Worm (Caenorhabditis elegans) whole organism, L4 larva: ENCODE data around the gene cpna-3.

Source experiments
- F37D6.2 ChIP-seq: sonication (generic microtip); optimal IDR thresholded peaks from 2 replicates; lab custom pipeline; 2016; ENCODE audit warnings: mild to moderate bottlenecking, missing genetic modification characterization, missing compliant biosample characterization
- F49E8.2 ChIP-seq: sonication (generic microtip); optimal IDR thresholded peaks from 2 replicates; lab custom pipeline; 2016; ENCODE audit warnings: missing compliant biosample characterization, mild to moderate bottlenecking, missing genetic modification characterization, borderline replicate concordance
- R02D3.7 ChIP-seq: fragments of 150-350 bp; sonication (generic microtip); optimal IDR thresholded peaks from 3 replicates; lab custom pipeline; 2014; ENCODE audit warnings: missing biosample characterization, missing genetic modification characterization
- Y105C5A.15 ChIP-seq: fragments of 200-800 bp; sonication (Bioruptor generic); IDR thresholded peaks from 2 replicates; pipeline ENCODE4 v1.3.6; 2022; ENCODE audit warnings: missing genetic modification characterization, missing compliant biosample characterization
- Y48G9A.11 ChIP-seq: fragments of 200-800 bp; sonication (Bioruptor generic); IDR thresholded peaks from 2 replicates; pipeline ENCODE4 v1.3.6; 2022; ENCODE audit warnings: missing genetic modification reagents, missing genetic modification characterization, missing compliant biosample characterization
- Y5F2A.4 ChIP-seq: fragments of 200-800 bp; sonication (Bioruptor generic); optimal IDR thresholded peaks from 2 replicates; lab custom pipeline; 2018; ENCODE audit warnings: mild to moderate bottlenecking, missing genetic modification characterization, missing compliant biosample characterization
- ZK546.5 ChIP-seq, 2 experiments: sonication (generic microtip); optimal IDR thresholded peaks; 2 replicates each; lab custom pipeline; 2017; ENCODE audit warnings: missing biosample characterization in 2 of 2, missing genetic modification characterization in 2 of 2
- aha-1 ChIP-seq: fragments of 150-350 bp; peaks from one replicate; lab custom pipeline; 2014; ENCODE audit warnings: missing biosample characterization, missing genetic modification characterization
- ceh-32 ChIP-seq: sonication (generic microtip); optimal IDR thresholded peaks from 2 replicates; lab custom pipeline; 2016; ENCODE audit warnings: mild to moderate bottlenecking, missing genetic modification characterization, missing compliant biosample characterization; ENCODE audit not compliant: poor library complexity
- ceh-44 ChIP-seq: fragments of 200-800 bp; sonication (Bioruptor generic); IDR thresholded peaks from 2 replicates; pipeline ENCODE4 v1.3.6; 2022; ENCODE audit warnings: missing genetic modification reagents, missing genetic modification characterization, missing compliant biosample characterization
- ceh-62 ChIP-seq: sonication (generic microtip); optimal IDR thresholded peaks from 2 replicates; lab custom pipeline; 2017; ENCODE audit warnings: missing biosample characterization, missing genetic modification characterization
- cey-2 ChIP-seq: sonication (generic microtip); optimal IDR thresholded peaks from 3 replicates; lab custom pipeline; 2017; ENCODE audit warnings: missing genetic modification characterization, mild to moderate bottlenecking, missing compliant biosample characterization, antibody characterized with exemption, borderline replicate concordance; ENCODE audit not compliant: insufficient read depth
- daf-12 ChIP-seq: fragments of 150-350 bp; optimal IDR thresholded peaks from 2 replicates; lab custom pipeline; 2014; ENCODE audit warnings: missing biosample characterization, missing genetic modification reagents, missing genetic modification characterization
- daf-16 ChIP-seq, 3 experiments: sonication (generic microtip); optimal IDR thresholded peaks; 2 replicates each; lab custom pipeline; 2016 to 2017; ENCODE audit warnings: missing genetic modification characterization in 3 of 3, missing genetic modification reagents in 3 of 3, mild to moderate bottlenecking in 2 of 3, missing compliant biosample characterization in 2 of 3, missing biosample characterization in 1 of 3, moderate library complexity in 1 of 3
- daf-19 ChIP-seq: fragments of 200-800 bp; sonication (Bioruptor generic); conservative IDR thresholded peaks from 2 replicates; pipeline ENCODE4 v1.3.6; 2022; ENCODE audit warnings: missing genetic modification characterization, missing compliant biosample characterization
- duxl-1 ChIP-seq: sonication (generic microtip); optimal IDR thresholded peaks from 2 replicates; lab custom pipeline; 2016; ENCODE audit warnings: mild to moderate bottlenecking, missing genetic modification characterization, moderate library complexity, missing compliant biosample characterization; ENCODE audit not compliant: poor library complexity
- fkh-10 ChIP-seq: fragments of 150-350 bp; optimal IDR thresholded peaks from 2 replicates; lab custom pipeline; 2014; ENCODE audit warnings: missing biosample characterization, missing genetic modification reagents, missing genetic modification characterization
- gei-8 ChIP-seq: fragments of 200-800 bp; sonication (Bioruptor generic); optimal IDR thresholded peaks from 2 replicates; lab custom pipeline; 2018; ENCODE audit warnings: mild to moderate bottlenecking, missing genetic modification characterization, missing compliant biosample characterization
- hif-1 ChIP-seq, 2 experiments: sonication (generic microtip); optimal IDR thresholded peaks; 2 replicates each; lab custom pipeline; 2016 to 2017; ENCODE audit warnings: missing compliant biosample characterization in 2 of 2, missing genetic modification characterization in 2 of 2, missing genetic modification reagents in 2 of 2, missing genotype in 2 of 2, mild to moderate bottlenecking in 1 of 2
- hlh-11 ChIP-seq: fragments of 200-800 bp; sonication (Bioruptor generic); optimal IDR thresholded peaks from 2 replicates; lab custom pipeline; 2018; ENCODE audit warnings: mild to moderate bottlenecking, missing genetic modification characterization, missing compliant biosample characterization
- hlh-30 ChIP-seq: sonication (generic microtip); optimal IDR thresholded peaks from 2 replicates; lab custom pipeline; 2017; ENCODE audit warnings: antibody characterized with exemption, mild to moderate bottlenecking, missing genetic modification characterization, missing compliant biosample characterization; ENCODE audit not compliant: insufficient read depth
- hmg-1.1 ChIP-seq: fragments of 200-800 bp; sonication (Bioruptor generic); IDR thresholded peaks from 2 replicates; pipeline ENCODE4 v1.3.6; 2022; ENCODE audit warnings: missing genetic modification reagents, missing genetic modification characterization, missing compliant biosample characterization
- lin-1 ChIP-seq: fragments of 200-800 bp; sonication (Bioruptor generic); IDR thresholded peaks from 2 replicates; pipeline ENCODE4 v1.3.6; 2022; ENCODE audit warnings: missing genetic modification reagents, missing genetic modification characterization, missing compliant biosample characterization
- lin-13 ChIP-seq: fragments of 150-350 bp; optimal IDR thresholded peaks from 2 replicates; lab custom pipeline; 2014; ENCODE audit warnings: missing biosample characterization, missing genetic modification reagents, missing genetic modification characterization
- lin-15B ChIP-seq: fragments of 150-350 bp; sonication (generic microtip); optimal IDR thresholded peaks from 3 replicates; lab custom pipeline; 2014; ENCODE audit warnings: missing biosample characterization, missing genetic modification characterization
- lin-29 ChIP-seq: fragments of 200-800 bp; sonication (Bioruptor generic); IDR thresholded peaks from 2 replicates; pipeline ENCODE4 v1.3.6; 2022; ENCODE audit warnings: missing genetic modification reagents, missing genetic modification characterization, missing compliant biosample characterization
- lsy-2 ChIP-seq, 2 experiments: fragments of 150-350 bp in 1 of 2; sonication (generic microtip) in 1 of 2; optimal IDR thresholded peaks; 2 replicates each; lab custom pipeline; 2014 to 2017; ENCODE audit warnings: missing biosample characterization in 2 of 2, missing genetic modification characterization in 2 of 2
- mdl-1 ChIP-seq, 2 experiments: fragments of 150-350 bp in 1 of 2; sonication (generic microtip) in 1 of 2; optimal IDR thresholded peaks; 2 replicates each; lab custom pipeline; 2014 to 2017; ENCODE audit warnings: missing biosample characterization in 2 of 2, missing genetic modification characterization in 2 of 2
- mep-1 ChIP-seq: fragments of 150-350 bp; sonication (generic microtip); optimal IDR thresholded peaks from 3 replicates; lab custom pipeline; 2014; ENCODE audit warnings: missing biosample characterization, missing genetic modification characterization
- mxl-3 ChIP-seq: fragments of 200-800 bp; sonication (Bioruptor generic); optimal IDR thresholded peaks from 2 replicates; lab custom pipeline; 2018; ENCODE audit warnings: mild to moderate bottlenecking, missing genetic modification characterization, missing compliant biosample characterization
- nhr-102 ChIP-seq: sonication (generic microtip); optimal IDR thresholded peaks from 2 replicates; lab custom pipeline; 2016; ENCODE audit warnings: mild to moderate bottlenecking, missing genetic modification characterization, moderate library complexity, missing compliant biosample characterization
- nhr-111 ChIP-seq: fragments of 200-800 bp; sonication (Bioruptor generic); optimal IDR thresholded peaks from 2 replicates; lab custom pipeline; 2018; ENCODE audit warnings: mild to moderate bottlenecking, missing genetic modification characterization, missing compliant biosample characterization
- nhr-25 ChIP-seq: sonication (generic microtip); optimal IDR thresholded peaks from 2 replicates; lab custom pipeline; 2017; ENCODE audit warnings: missing genetic modification characterization, mild to moderate bottlenecking, missing compliant biosample characterization, antibody characterized with exemption, moderate library complexity, borderline replicate concordance; ENCODE audit not compliant: insufficient read depth
- nhr-28 ChIP-seq: fragments of 150-350 bp; optimal IDR thresholded peaks from 2 replicates; lab custom pipeline; 2014; ENCODE audit warnings: missing biosample characterization, missing genetic modification characterization
- nhr-41 ChIP-seq: fragments of 200-800 bp; sonication (Bioruptor generic); IDR thresholded peaks from 2 replicates; pipeline ENCODE4 v1.3.6; 2022; ENCODE audit warnings: missing genetic modification reagents, missing genetic modification characterization, missing compliant biosample characterization
- nhr-77 ChIP-seq: fragments of 150-350 bp; optimal IDR thresholded peaks from 2 replicates; lab custom pipeline; 2014; ENCODE audit warnings: missing biosample characterization, missing genetic modification characterization
- pqm-1 ChIP-seq: sonication (generic microtip); optimal IDR thresholded peaks from 2 replicates; lab custom pipeline; 2017; ENCODE audit warnings: missing biosample characterization, missing genetic modification characterization
- skn-1 ChIP-seq: fragments of 150-350 bp; optimal IDR thresholded peaks from 2 replicates; lab custom pipeline; 2014; ENCODE audit warnings: missing biosample characterization, missing genetic modification characterization
- snpc-1.2 ChIP-seq: fragments of 200-800 bp; sonication (Bioruptor generic); IDR thresholded peaks from 2 replicates; pipeline ENCODE4 v1.3.6; 2022; ENCODE audit warnings: missing genetic modification reagents, missing genetic modification characterization, missing compliant biosample characterization
- unc-130 ChIP-seq: sonication (generic microtip); optimal IDR thresholded peaks from 2 replicates; lab custom pipeline; 2016; ENCODE audit warnings: missing genetic modification reagents, missing genetic modification characterization, missing compliant biosample characterization
- zag-1 ChIP-seq: fragments of 150-350 bp; optimal IDR thresholded peaks from 2 replicates; lab custom pipeline; 2014; ENCODE audit warnings: missing biosample characterization, missing genetic modification characterization
- zfp-2 ChIP-seq: sonication (generic microtip); optimal IDR thresholded peaks from 2 replicates; lab custom pipeline; 2016; ENCODE audit warnings: mild to moderate bottlenecking, missing genetic modification characterization, missing compliant biosample characterization
- ztf-11 ChIP-seq: fragments of 150-350 bp; optimal IDR thresholded peaks from 2 replicates; lab custom pipeline; 2014; ENCODE audit warnings: missing biosample characterization, missing genetic modification characterization
- ztf-7 ChIP-seq: fragments of 150-350 bp; optimal IDR thresholded peaks from 2 replicates; lab custom pipeline; 2014; ENCODE audit warnings: missing biosample characterization, missing genetic modification characterization

cpna-3 gene

ce11 chrIV:9118792-9119191, 22.1 kb downstream of the cpna-3 start, which contains the start of gene nrfl-1:
TSS of gene nrfl-1 (plus strand) at chrIV:9119092.
- TF ChIP-seq Y105C5A.15 (GFP tag; lab: Robert Waterston, UW) (no peak), mxl-3 (no peak), daf-19 (GFP tag; lab: Robert Waterston, UW) (no peak), ceh-32 (tag; lab: Kevin White, UChicago) (no peak)
- TF ChIP-seq, all 104 proteins: peak for 0

DNA sequence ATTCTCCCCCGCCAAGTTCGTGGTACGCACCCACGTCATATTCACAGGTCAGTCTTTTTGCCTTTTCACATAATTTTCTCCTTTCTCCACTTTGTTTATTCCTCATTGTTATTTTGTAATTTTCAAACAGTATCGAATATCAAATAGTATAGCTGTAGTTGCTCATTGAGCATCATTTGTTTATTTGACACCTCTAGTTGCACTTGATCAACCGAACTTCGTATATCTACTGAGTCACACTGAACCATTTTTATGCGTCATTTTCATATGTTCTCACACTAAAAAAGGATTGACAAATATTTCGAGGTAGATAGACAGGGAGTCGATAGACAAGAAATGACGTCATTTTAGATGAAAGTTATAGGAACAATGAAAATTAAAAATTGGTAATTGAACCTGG, 23.6 kb downstream of the cpna-3 start:
- TF ChIP-seq lin-13: no peak
- peak; percentile 91 for TF ChIP-seq aha-1 (tag; lab: Kevin White, UChicago)

DNA sequence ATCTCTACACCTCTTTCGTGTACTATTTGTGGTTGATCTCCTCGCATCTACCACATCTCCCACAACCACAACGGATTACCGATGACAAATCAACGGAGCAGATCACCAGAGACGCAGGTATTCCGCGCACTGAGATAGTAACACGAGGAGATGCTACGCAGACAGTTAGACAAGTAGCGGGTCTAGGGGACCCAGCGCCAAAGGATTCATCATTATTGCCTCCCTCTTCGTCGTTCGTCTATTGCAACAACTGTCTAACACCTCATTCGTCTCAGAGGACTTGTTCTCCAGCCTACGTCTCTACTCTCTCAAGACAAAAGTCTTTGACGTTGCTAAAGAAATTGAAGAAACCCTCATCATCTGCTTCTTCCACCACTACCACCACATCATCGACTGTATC, 24.9 kb downstream of the cpna-3 start:
- TF ChIP-seq lsy-2 (tag; optimal IDR thresholded peaks at IDR 0.05; lab: Kevin White, UChicago): no peak
- peak; percentile 67 for TF ChIP-seq mxl-3
- no peak for TF ChIP-seq nhr-111
- TF ChIP-seq hmg-1.1: 0 out of 2 replicates have a peak, but pooled peaks have one; percentile 41
- TF ChIP-seq F49E8.2 (tag; lab: Kevin White, UChicago): no peak
- TF ChIP-seq mep-1: peak; percentile 58
- TF ChIP-seq zag-1 (tag; lab: Kevin White, UChicago): no peak
- TF ChIP-seq hlh-11 (tag; lab: Kevin White, UChicago): peak; percentile 56
- no peak for TF ChIP-seq unc-130
- TF ChIP-seq hlh-30 (tag; lab: Kevin White, UChicago): peak; percentile 72
- TF ChIP-seq mdl-1 (tag; optimal IDR thresholded peaks at IDR 0.05; lab: Kevin White, UChicago): peak; percentile 62 to 84
- TF ChIP-seq fkh-10 (GFP tag; lab: Kevin White, UChicago): no peak
- no peak for TF ChIP-seq lin-15B (tag; lab: Kevin White, UChicago)
- peak; percentile 81 for TF ChIP-seq aha-1 (tag; lab: Kevin White, UChicago)
- TF ChIP-seq nhr-28: peak; percentile 74
- no peak for TF ChIP-seq skn-1 (tag; lab: Kevin White, UChicago)
- no peak for TF ChIP-seq gei-8 (GFP tag; lab: Kevin White, UChicago)
- no peak for TF ChIP-seq Y48G9A.11
- peak; percentile 51 for TF ChIP-seq nhr-25 (tag; lab: Kevin White, UChicago)
- TF ChIP-seq lin-1 (GFP tag; lab: Robert Waterston, UW): no peak
- peak in 1 of 2 experiments; percentile 23 for TF ChIP-seq hif-1 (tag; optimal IDR thresholded peaks at IDR 0.05; lab: Kevin White, UChicago)
- no peak for TF ChIP-seq zfp-2 (tag; lab: Kevin White, UChicago)
- TF ChIP-seq, all 104 proteins: peak for 10

DNA sequence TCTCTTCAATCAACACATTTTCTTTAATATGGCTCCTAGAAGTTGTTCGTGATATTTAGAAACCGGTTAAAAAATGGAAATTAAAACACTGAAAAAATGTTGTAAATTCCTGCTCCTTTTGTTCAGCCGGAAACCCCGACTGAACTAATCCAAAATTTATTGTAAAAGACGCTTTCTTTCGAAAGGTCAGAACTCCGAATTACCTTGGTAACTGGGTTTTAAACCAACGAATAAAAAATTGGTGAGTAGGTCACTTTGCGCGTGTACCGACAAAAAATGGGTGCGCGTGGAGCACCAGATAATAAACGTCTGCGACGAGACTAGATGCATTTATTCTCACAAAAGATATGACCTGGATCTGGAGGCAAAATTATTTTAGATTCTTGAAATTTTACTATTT, 34.0 kb downstream of the cpna-3 start:
- TF ChIP-seq Y48G9A.11: peak; percentile 57
- TF ChIP-seq ztf-11 (tag; lab: Kevin White, UChicago): no peak
- TF ChIP-seq cey-2: no peak
- peak; percentile 13 for TF ChIP-seq lin-13
- TF ChIP-seq ZK546.5 (tag; optimal IDR thresholded peaks at IDR 0.05; lab: Kevin White, UChicago): no peak
- TF ChIP-seq daf-12 (tag; lab: Kevin White, UChicago): no peak
- TF ChIP-seq fkh-10 (GFP tag; lab: Kevin White, UChicago): no peak
- no peak for TF ChIP-seq R02D3.7
- TF ChIP-seq Y5F2A.4: no peak
- TF ChIP-seq nhr-41: 0 out of 2 replicates have a peak, but pooled peaks have one; percentile 26
- TF ChIP-seq ceh-32 (tag; lab: Kevin White, UChicago): no peak
- TF ChIP-seq ceh-44 (GFP tag; lab: Robert Waterston, UW): no peak
- TF ChIP-seq nhr-102: peak; percentile 30
- TF ChIP-seq pqm-1 (tag; lab: Kevin White, UChicago): no peak
- no peak for TF ChIP-seq ztf-7 (tag; lab: Kevin White, UChicago)
- TF ChIP-seq hmg-1.1: no peak
- no peak for TF ChIP-seq gei-8 (GFP tag; lab: Kevin White, UChicago)
- TF ChIP-seq ceh-62 (tag; lab: Kevin White, UChicago): no peak
- no peak for TF ChIP-seq duxl-1
- peak; percentile 88 for TF ChIP-seq snpc-1.2
- TF ChIP-seq daf-16 (GFP tag; optimal IDR thresholded peaks at IDR 0.05; lab: Kevin White, UChicago): no peak
- peak; percentile 19 for TF ChIP-seq daf-16 (tag; optimal IDR thresholded peaks at IDR 0.05; lab: Kevin White, UChicago)
- TF ChIP-seq lin-29: no peak
- no peak for TF ChIP-seq nhr-77 (tag; lab: Kevin White, UChicago)
- TF ChIP-seq nhr-28: no peak
- TF ChIP-seq zfp-2 (tag; lab: Kevin White, UChicago): no peak
- no peak for TF ChIP-seq F37D6.2
- no peak for TF ChIP-seq daf-19 (GFP tag; lab: Robert Waterston, UW)
